Worm (Caenorhabditis elegans) whole organism, midembryonic: ENCODE data around the gene fbxa-27.
"Not testable (repeated sequence)": the region's sequence is repeated elsewhere in the genome, so short reads cannot be mapped to it uniquely, and the experiment has no call there.

Experiments
- T22C8.4 ChIP-seq: fragments of 200-800 bp; sonication (Bioruptor generic); IDR thresholded peaks from 2 replicates; pipeline ENCODE4 v1.3.6; 2022; ENCODE audit warnings: missing genetic modification characterization, missing compliant biosample characterization
- cog-1 ChIP-seq: sonication (generic microtip); optimal IDR thresholded peaks from 2 replicates; lab custom pipeline; 2016; ENCODE audit warnings: missing genetic modification characterization, missing compliant biosample characterization
- flt-1 ChIP-seq: fragments of 200-800 bp; sonication (Bioruptor generic); IDR thresholded peaks from 2 replicates; pipeline ENCODE4 v1.3.6; 2022; ENCODE audit warnings: missing genetic modification characterization, missing compliant biosample characterization
- klf-2 ChIP-seq: fragments of 200-800 bp; sonication (Bioruptor generic); conservative IDR thresholded peaks from 2 replicates; pipeline ENCODE4 v1.3.6; 2022; ENCODE audit warnings: missing genetic modification reagents, missing genetic modification characterization, missing compliant biosample characterization
- med-1 ChIP-seq: sonication (generic microtip); optimal IDR thresholded peaks from 2 replicates; lab custom pipeline; 2017; ENCODE audit warnings: missing genetic modification characterization, mild to moderate bottlenecking, missing compliant biosample characterization, antibody characterized with exemption, missing genetic modification reagents; ENCODE audit not compliant: insufficient read depth
- ref-1 ChIP-seq: fragments of 200-800 bp; sonication (Bioruptor generic); conservative IDR thresholded peaks from 2 replicates; pipeline ENCODE4 v1.3.6; 2022; ENCODE audit warnings: missing genetic modification reagents, missing genetic modification characterization, missing compliant biosample characterization
- tab-1 ChIP-seq: fragments of 200-800 bp; sonication (Bioruptor generic); IDR thresholded peaks from 2 replicates; pipeline ENCODE4 v1.3.6; 2022; ENCODE audit warnings: missing genetic modification characterization, missing compliant biosample characterization
- ztf-23 ChIP-seq: fragments of 200-800 bp; sonication (Bioruptor generic); IDR thresholded peaks from 2 replicates; pipeline ENCODE4 v1.3.6; 2022; ENCODE audit warnings: missing genetic modification reagents, missing genetic modification characterization, missing compliant biosample characterization
- ztf-29 ChIP-seq: fragments of 200-800 bp; sonication (Bioruptor generic); IDR thresholded peaks from 2 replicates; pipeline ENCODE4 v1.3.6; 2022; ENCODE audit warnings: missing genetic modification reagents, missing genetic modification characterization, missing compliant biosample characterization

Gene fbxa-27

ce11 chrIII:1345694-1346093, 2.9 kb downstream of the fbxa-27 start, which contains the start of gene Y82E9BL.6:
Gene Y82E9BL.6, minus strand, starts transcription at chrIII:1345794.
- TF ChIP-seq ref-1 (GFP tag; lab: Robert Waterston, UW): no peak
- TF ChIP-seq T22C8.4 (GFP tag; lab: Robert Waterston, UW): no peak
- no peak for TF ChIP-seq ztf-29 (GFP tag; lab: Robert Waterston, UW)
- TF ChIP-seq tab-1 (GFP tag; lab: Robert Waterston, UW): no peak
- TF ChIP-seq cog-1: no peak
- no peak for TF ChIP-seq klf-2
- TF ChIP-seq med-1 (GFP tag; lab: Kevin White, UChicago): no peak
- TF ChIP-seq flt-1 (GFP tag; lab: Robert Waterston, UW): no peak
- TF ChIP-seq ztf-23: no peak

- TF ChIP-seq med-1 (GFP tag; lab: Kevin White, UChicago): no peak
- TF ChIP-seq tab-1 (GFP tag; lab: Robert Waterston, UW): no peak
- TF ChIP-seq T22C8.4 (GFP tag; lab: Robert Waterston, UW): no peak
- TF ChIP-seq flt-1 (GFP tag; lab: Robert Waterston, UW): no peak
- no peak for TF ChIP-seq klf-2
Observed at ce11 chrIII:1347003-1347402, 4.2 kb downstream of the fbxa-27 start.

ce11 chrIII:1347539-1347938, 4.8 kb downstream of the fbxa-27 start, which contains the start of gene Y82E9BL.5:
Gene Y82E9BL.5, minus strand, starts transcription at chrIII:1347639.
- TF ChIP-seq T22C8.4 (GFP tag; lab: Robert Waterston, UW): no peak
- TF ChIP-seq flt-1 (GFP tag; lab: Robert Waterston, UW): no peak
- TF ChIP-seq ztf-23: no peak
- TF ChIP-seq tab-1 (GFP tag; lab: Robert Waterston, UW): no peak

ce11 chrIII:1349313-1349712, 6.5 kb downstream of the fbxa-27 start, which contains the start of gene fbxa-25:
Gene fbxa-25, minus strand, starts transcription at chrIII:1349450.
- TF ChIP-seq klf-2 (no peak), med-1 (GFP tag; lab: Kevin White, UChicago) (no peak), flt-1 (GFP tag; lab: Robert Waterston, UW) (no peak), ztf-29 (GFP tag; lab: Robert Waterston, UW) (no peak), ref-1 (GFP tag; lab: Robert Waterston, UW) (no peak), ztf-23 (no peak), tab-1 (GFP tag; lab: Robert Waterston, UW) (no peak), cog-1 (no peak), T22C8.4 (GFP tag; lab: Robert Waterston, UW) (no peak)

ce11 chrIII:1350745-1351144, 8.0 kb downstream of the fbxa-27 start, which contains the start of gene Y82E9BL.3:
Gene Y82E9BL.3, minus strand, starts transcription at chrIII:1350845.
- no peak for TF ChIP-seq tab-1 (GFP tag; lab: Robert Waterston, UW)
- TF ChIP-seq ztf-29 (GFP tag; lab: Robert Waterston, UW): no peak
- TF ChIP-seq flt-1 (GFP tag; lab: Robert Waterston, UW): no peak
- no peak for TF ChIP-seq T22C8.4 (GFP tag; lab: Robert Waterston, UW)

- TF ChIP-seq cog-1 (no peak), flt-1 (GFP tag; lab: Robert Waterston, UW) (no peak), tab-1 (GFP tag; lab: Robert Waterston, UW) (no peak), klf-2 (no peak), ztf-23 (no peak), med-1 (GFP tag; lab: Kevin White, UChicago) (no peak)
Observed at ce11 chrIII:1354523-1354922, 11.8 kb downstream of the fbxa-27 start.

- TF ChIP-seq ztf-23: no peak
- no peak for TF ChIP-seq med-1 (GFP tag; lab: Kevin White, UChicago)
- TF ChIP-seq flt-1 (GFP tag; lab: Robert Waterston, UW): no peak
- TF ChIP-seq cog-1: no peak
Observed at ce11 chrIII:1355320-1355719, 12.6 kb downstream of the fbxa-27 start, which contains the start of gene Y82E9BL.1. Gene Y82E9BL.1, minus strand, starts transcription at chrIII:1355420.

ce11 chrIII:1357973-1358372, 15.2 kb downstream of the fbxa-27 start, which contains the start of gene Y82E9BR.8:
Gene Y82E9BR.8, minus strand, starts transcription at chrIII:1358073.
- not testable (repeated sequence) for TF ChIP-seq med-1 (GFP tag; lab: Kevin White, UChicago); tab-1 (GFP tag; lab: Robert Waterston, UW); ref-1 (GFP tag; lab: Robert Waterston, UW)

- TF ChIP-seq ztf-23 (no peak), med-1 (GFP tag; lab: Kevin White, UChicago) (no peak)
Observed at ce11 chrIII:1359669-1360068, 16.9 kb downstream of the fbxa-27 start, which contains the start of gene Y82E9BR.9. Gene Y82E9BR.9, minus strand, starts transcription at chrIII:1359769.

ce11 chrIII:1372563-1372962, 29.8 kb downstream of the fbxa-27 start:
- TF ChIP-seq klf-2: no peak
- no peak for TF ChIP-seq ref-1 (GFP tag; lab: Robert Waterston, UW)
- no peak for TF ChIP-seq flt-1 (GFP tag; lab: Robert Waterston, UW)
- no peak for TF ChIP-seq med-1 (GFP tag; lab: Kevin White, UChicago)
- TF ChIP-seq cog-1: no peak
- TF ChIP-seq T22C8.4 (GFP tag; lab: Robert Waterston, UW): no peak
- no peak for TF ChIP-seq tab-1 (GFP tag; lab: Robert Waterston, UW)
- TF ChIP-seq ztf-23: no peak
- TF ChIP-seq ztf-29 (GFP tag; lab: Robert Waterston, UW): no peak

- no peak for TF ChIP-seq ref-1 (GFP tag; lab: Robert Waterston, UW)
Observed at ce11 chrIII:1374355-1374807, 31.6 kb downstream of the fbxa-27 start, which contains the start of gene Y82E9BR.20. Gene Y82E9BR.20, plus strand, starts transcription at chrIII:1374405.
